Fruit fly (Drosophila melanogaster) whole organism, wandering third instar larva: ENCODE results near the gene Jon65Aiii.

Experiments
- Abd-B ChIP-seq: fragments of >200 bp; optimal IDR thresholded peaks from 2 replicates; lab custom pipeline; 2017; ENCODE audit warnings: missing biosample characterization, missing genetic modification characterization
- CG9705 ChIP-seq: fragments of 200-800 bp; sonication (Bioruptor generic); optimal IDR thresholded peaks from 2 replicates; lab custom pipeline; 2018; ENCODE audit warnings: missing biosample characterization, mild to moderate bottlenecking, missing genetic modification characterization
- CrebA ChIP-seq: fragments of 200-800 bp; sonication (Bioruptor generic); optimal IDR thresholded peaks from 2 replicates; lab custom pipeline; 2016; ENCODE audit warnings: missing biosample characterization, mild to moderate bottlenecking, missing genetic modification characterization, borderline replicate concordance
- Dfd ChIP-seq: fragments of >200 bp; optimal IDR thresholded peaks from 2 replicates; lab custom pipeline; 2017; ENCODE audit warnings: missing biosample characterization, missing genetic modification characterization
- Dif ChIP-seq: fragments of 200-275, 200-300 bp; sonication (Bioruptor generic); optimal IDR thresholded peaks from 2 replicates; lab custom pipeline; 2018; ENCODE audit warnings: missing biosample characterization, missing genetic modification characterization; ENCODE audit not compliant: partially characterized antibody
- GATAd ChIP-seq: sonication (Bioruptor generic); optimal IDR thresholded peaks from 2 replicates; lab custom pipeline; 2016; ENCODE audit warnings: missing biosample characterization, missing genetic modification characterization
- HLH106 ChIP-seq: fragments of 200-800 bp; optimal IDR thresholded peaks from 3 replicates; lab custom pipeline; 2019; ENCODE audit warnings: missing biosample characterization, mild to moderate bottlenecking, missing genetic modification characterization, moderate library complexity
- Hnf4 ChIP-seq: fragments of 200-800 bp; sonication (Bioruptor generic); optimal IDR thresholded peaks from 2 replicates; lab custom pipeline; 2016; ENCODE audit warnings: missing biosample characterization, mild to moderate bottlenecking, missing genetic modification characterization
- Hr78 ChIP-seq: fragments of >200 bp; optimal IDR thresholded peaks from 2 replicates; lab custom pipeline; 2017; ENCODE audit warnings: missing biosample characterization, missing genetic modification characterization
- Myc ChIP-seq: fragments of >200 bp; optimal IDR thresholded peaks from 2 replicates; lab custom pipeline; 2017
- N ChIP-seq: fragments of >200 bp; optimal IDR thresholded peaks from 2 replicates; lab custom pipeline; 2018; ENCODE audit warnings: missing biosample characterization, missing external identifiers, missing genetic modification characterization
- OdsH ChIP-seq: fragments of 200-800 bp; sonication (Bioruptor generic); optimal IDR thresholded peaks from 2 replicates; lab custom pipeline; 2016; ENCODE audit warnings: missing biosample characterization, mild to moderate bottlenecking, missing genetic modification characterization
- Rel ChIP-seq, 2 experiments: fragments of 200-800 bp; sonication (Bioruptor generic) in 1 of 2; optimal IDR thresholded peaks; 2 replicates in 1 of 2; 3 replicates in 1 of 2; lab custom pipeline; 2016 to 2019; ENCODE audit warnings: mild to moderate bottlenecking in 2 of 2, missing biosample characterization in 2 of 2, missing genetic modification characterization in 2 of 2, moderate library complexity in 1 of 2
- Sp1 ChIP-seq: fragments of 200-800 bp; sonication (Bioruptor generic); optimal IDR thresholded peaks from 3 replicates; lab custom pipeline; 2019; ENCODE audit warnings: missing biosample characterization, mild to moderate bottlenecking, missing genetic modification characterization, moderate library complexity
- Vsx2 ChIP-seq: fragments of 200-300, 225-300 bp; sonication (Bioruptor generic); optimal IDR thresholded peaks from 2 replicates; lab custom pipeline; 2018; ENCODE audit warnings: missing biosample characterization, missing genetic modification characterization; ENCODE audit not compliant: partially characterized antibody
- dl ChIP-seq, 2 experiments: fragments of 175-275, 200-275 bp in 1 of 2; fragments of 200-275 bp in 1 of 2; sonication (Bioruptor generic); optimal IDR thresholded peaks; lab custom pipeline; 2018; ENCODE audit warnings: mild to moderate bottlenecking in 2 of 2, missing biosample characterization in 2 of 2, missing genetic modification characterization in 2 of 2, moderate library complexity in 2 of 2; ENCODE audit not compliant: partially characterized antibody in 2 of 2, insufficient read depth in 1 of 2
- dmrt93B ChIP-seq: fragments of 200-800 bp; sonication (Bioruptor generic); optimal IDR thresholded peaks from 2 replicates; lab custom pipeline; 2018; ENCODE audit warnings: missing biosample characterization, mild to moderate bottlenecking, missing genetic modification characterization
- ey ChIP-seq: fragments of 200-800 bp; sonication (Bioruptor generic); optimal IDR thresholded peaks from 2 replicates; lab custom pipeline; 2016; ENCODE audit warnings: missing biosample characterization, missing genetic modification characterization
- foxo ChIP-seq, 2 experiments: fragments of 200-800 bp; sonication (Bioruptor generic); optimal IDR thresholded peaks; 2 replicates in 1 of 2; 3 replicates in 1 of 2; lab custom pipeline; 2016 to 2017; ENCODE audit warnings: missing biosample characterization in 2 of 2, missing genetic modification characterization in 2 of 2
- fru ChIP-seq: fragments of 200-800 bp; sonication (Bioruptor generic); optimal IDR thresholded peaks from 3 replicates; lab custom pipeline; 2016; ENCODE audit warnings: missing biosample characterization, mild to moderate bottlenecking, missing genetic modification characterization
- h ChIP-seq: fragments of 200-800 bp; sonication (Bioruptor generic); optimal IDR thresholded peaks from 3 replicates; lab custom pipeline; 2016; ENCODE audit warnings: missing biosample characterization, mild to moderate bottlenecking, missing genetic modification characterization
- lola ChIP-seq: fragments of >200 bp; optimal IDR thresholded peaks from 2 replicates; lab custom pipeline; 2017; ENCODE audit warnings: missing biosample characterization, missing genetic modification characterization
- psq ChIP-seq: fragments of 200-800 bp; sonication (Bioruptor generic); optimal IDR thresholded peaks from 3 replicates; lab custom pipeline; 2017; ENCODE audit warnings: missing biosample characterization, mild to moderate bottlenecking, missing genetic modification characterization, moderate library complexity
- rgr ChIP-seq: fragments of 200-800 bp; sonication (Bioruptor generic); optimal IDR thresholded peaks from 3 replicates; lab custom pipeline; 2016; ENCODE audit warnings: missing biosample characterization, mild to moderate bottlenecking, missing genetic modification characterization
- tai ChIP-seq: sonication (Bioruptor generic); optimal IDR thresholded peaks from 2 replicates; lab custom pipeline; 2016; ENCODE audit warnings: missing biosample characterization, missing genetic modification characterization
- usp ChIP-seq: fragments of >200 bp; optimal IDR thresholded peaks from 2 replicates; lab custom pipeline; 2017; ENCODE audit warnings: missing biosample characterization, missing genetic modification characterization
- woc ChIP-seq: sonication (Bioruptor generic); optimal IDR thresholded peaks from 2 replicates; lab custom pipeline; 2016; ENCODE audit warnings: missing biosample characterization, mild to moderate bottlenecking, missing genetic modification characterization

Gene Jon65Aiii

dm6 chr3L:6050230-6050807, at the start of gene Jon65Aiii:
Gene Jon65Aiii, plus strand, starts transcription at chr3L:6050757.
- peak; percentile 32 for TF ChIP-seq CrebA (GFP tag; lab: Kevin White, UChicago)
- TF ChIP-seq Sp1 (GFP tag; lab: Kevin White, UChicago): no peak
- TF ChIP-seq Vsx2 (GFP tag; lab: Kevin White, UChicago): no peak
- peak in 1 of 2 experiments; percentile 62 for TF ChIP-seq dl (GFP tag; optimal IDR thresholded peaks at IDR 0.05; lab: Kevin White, UChicago; ENCODE audit: insufficient read depth in 1 of 2, partially characterized antibody in 2 of 2)
- peak; percentile 88 for TF ChIP-seq h (GFP tag; lab: Kevin White, UChicago)
- no peak for TF ChIP-seq OdsH (GFP tag; lab: Kevin White, UChicago)
- no peak for TF ChIP-seq ey
- no peak for TF ChIP-seq foxo (GFP tag; optimal IDR thresholded peaks at IDR 0.05; lab: Kevin White, UChicago)

- TF ChIP-seq dmrt93B (GFP tag; lab: Kevin White, UChicago): no peak
- no peak for TF ChIP-seq Dif (GFP tag; lab: Kevin White, UChicago)
- TF ChIP-seq dl (GFP tag; optimal IDR thresholded peaks at IDR 0.05; lab: Kevin White, UChicago; ENCODE audit: insufficient read depth in 1 of 2, partially characterized antibody in 2 of 2): no peak
- TF ChIP-seq Dfd: no peak
These were observed 49.6 kb upstream of the Jon65Aiii start for dm6 chr3L:6000938-6001337.

- TF ChIP-seq GATAd (no peak), Myc (lab: Kevin White, UChicago) (no peak), N (GFP tag; lab: Kevin White, UChicago) (no peak), Sp1 (GFP tag; lab: Kevin White, UChicago) (no peak), fru (no peak), psq (no peak), Vsx2 (GFP tag; lab: Kevin White, UChicago) (no peak), Hr78 (GFP tag; lab: Kevin White, UChicago) (no peak), tai (GFP tag; lab: Kevin White, UChicago) (no peak)
These were observed 39.6 kb upstream of the Jon65Aiii start, which contains the start of gene alphaKap4 for dm6 chr3L:6010921-6011320. Gene alphaKap4, minus strand, starts transcription at chr3L:6011021.

dm6 chr3L:6012950-6013349, 37.6 kb upstream of the Jon65Aiii start:
- TF ChIP-seq Myc (lab: Kevin White, UChicago) (no peak), fru (no peak), usp (GFP tag; lab: Kevin White, UChicago) (no peak), Dif (GFP tag; lab: Kevin White, UChicago) (no peak), OdsH (GFP tag; lab: Kevin White, UChicago) (no peak), dl (GFP tag; optimal IDR thresholded peaks at IDR 0.05; lab: Kevin White, UChicago; ENCODE audit: insufficient read depth in 1 of 2, partially characterized antibody in 2 of 2) (no peak), h (GFP tag; lab: Kevin White, UChicago) (no peak)

- TF ChIP-seq fru (peak; percentile 2), foxo (GFP tag; optimal IDR thresholded peaks at IDR 0.05; lab: Kevin White, UChicago) (peak in 1 of 2 experiments; percentile 14), rgr (no peak), Sp1 (GFP tag; lab: Kevin White, UChicago) (no peak), HLH106 (tag; lab: Kevin White, UChicago) (peak; percentile 8), Abd-B (GFP tag; lab: Kevin White, UChicago) (no peak)
These were observed 28.4 kb upstream of the Jon65Aiii start for dm6 chr3L:6022142-6022541.

- TF ChIP-seq Hr78 (GFP tag; lab: Kevin White, UChicago) (no peak), usp (GFP tag; lab: Kevin White, UChicago) (no peak), CG9705 (GFP tag; lab: Kevin White, UChicago) (no peak), woc (GFP tag; lab: Kevin White, UChicago) (no peak), Rel (GFP tag; optimal IDR thresholded peaks at IDR 0.05; lab: Kevin White, UChicago) (no peak), Rel (tag; optimal IDR thresholded peaks at IDR 0.05; lab: Kevin White, UChicago) (peak; percentile 86), Hnf4 (no peak), lola (no peak)
- TF ChIP-seq, all 38 proteins: peak for 1
These were observed 17.5 kb upstream of the Jon65Aiii start for dm6 chr3L:6033008-6033407.
